Worm (Caenorhabditis elegans): ENCODE measurements around the gene Y45F10C.6.

Y45F10C.6 gene

ce11 chrIV:13664090-13664489 lies 12.0 kb downstream of the Y45F10C.6 start, which contains the start of gene Y45F10C.4:
TSS of gene Y45F10C.4 (minus strand) at chrIV:13664190.
- TF ChIP-seq zfp-3 (GFP tag; conservative IDR thresholded peaks at IDR 0.05) (no peak), nhr-6 (tag; optimal IDR thresholded peaks at IDR 0.05) (no peak), daf-12 (tag; optimal IDR thresholded peaks at IDR 0.05) (no peak), vab-7 (GFP tag; IDR thresholded peaks at IDR 0.05) (no peak), lin-39 (tag; optimal IDR thresholded peaks at IDR 0.05) (no peak), duxl-1 (tag; optimal IDR thresholded peaks at IDR 0.05; ENCODE audit: poor library complexity) (no peak), lin-13 (GFP tag; optimal IDR thresholded peaks at IDR 0.05) (no peak), lin-38 (GFP tag; IDR thresholded peaks at IDR 0.05) (no peak), Y105C5A.15 (GFP tag; IDR thresholded peaks at IDR 0.05) (no peak), lin-15B (tag; optimal IDR thresholded peaks at IDR 0.05) (no peak)

DNA sequence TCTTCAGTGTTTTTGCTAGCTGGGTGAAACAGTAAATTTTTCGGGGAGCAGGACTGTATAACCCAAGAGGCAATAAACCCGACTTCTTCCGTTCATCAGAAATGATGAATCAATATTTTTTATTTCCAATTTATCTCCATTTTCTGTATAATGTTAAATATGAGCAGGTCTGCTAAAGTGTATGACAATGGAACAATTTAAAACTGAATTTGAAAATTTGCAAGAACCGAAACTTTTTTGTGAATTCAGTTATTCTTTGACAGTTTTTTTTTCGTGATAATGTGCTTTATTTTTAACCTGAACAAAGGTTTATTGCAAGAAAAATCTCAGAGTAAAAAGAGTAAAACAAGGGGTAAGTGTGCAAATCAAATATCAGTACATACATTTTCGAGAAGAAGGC lies 12.9 kb downstream of the Y45F10C.6 start:
- TF ChIP-seq egl-43 (GFP tag; IDR thresholded peaks at IDR 0.05) (no peak), R02D3.7 (tag; optimal IDR thresholded peaks at IDR 0.05) (no peak), snpc-1.2 (GFP tag; IDR thresholded peaks at IDR 0.05) (0 out of 2 replicates have a peak, but pooled peaks have one; percentile 47)

DNA sequence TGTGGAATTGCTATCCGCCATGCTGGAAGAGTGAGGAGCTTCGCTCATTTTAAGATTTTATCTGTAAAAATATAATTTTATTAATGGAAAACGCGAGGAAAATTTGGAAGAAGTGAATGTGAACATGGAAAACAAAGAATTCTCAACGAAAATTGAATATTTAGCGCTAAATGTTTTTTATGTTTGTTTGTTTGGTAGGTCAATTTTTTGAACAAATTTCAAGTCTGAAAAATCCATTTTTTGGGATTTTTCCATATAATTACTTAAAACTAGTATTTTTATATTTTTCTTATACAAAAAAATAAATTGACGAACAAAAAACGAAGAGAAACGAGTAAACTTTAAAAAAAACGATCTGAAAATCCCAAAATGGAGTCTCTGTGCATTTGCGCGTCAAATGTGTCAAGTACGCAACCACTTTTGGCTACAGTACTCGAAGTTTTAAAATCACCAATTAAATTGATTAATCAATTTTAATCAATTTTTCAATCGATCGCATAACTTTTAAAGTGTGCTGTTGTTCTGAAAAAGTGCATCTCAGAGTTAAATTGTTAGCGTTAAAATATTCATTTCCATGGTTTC lies 14.8 kb downstream of the Y45F10C.6 start, which contains the start of gene fbxa-215:
Gene fbxa-215, minus strand, starts transcription at position 61 of the 582 bp plus-strand sequence.
- TF ChIP-seq mxl-3 (GFP tag; optimal IDR thresholded peaks at IDR 0.05) (no peak), snpc-1.2 (GFP tag; IDR thresholded peaks at IDR 0.05) (peak; percentile 70; the same call in 1 of the 2 replicates)

- 0 out of 2 replicates have a peak, but pooled peaks have one; percentile 45 for TF ChIP-seq arid-1 (GFP tag; conservative IDR thresholded peaks at IDR 0.05)
- TF ChIP-seq snpc-1.2 (GFP tag; IDR thresholded peaks at IDR 0.05), result peak; percentile 77
Measured at ce11 chrIV:13667975-13668374, 15.9 kb downstream of the Y45F10C.6 start.

DNA sequence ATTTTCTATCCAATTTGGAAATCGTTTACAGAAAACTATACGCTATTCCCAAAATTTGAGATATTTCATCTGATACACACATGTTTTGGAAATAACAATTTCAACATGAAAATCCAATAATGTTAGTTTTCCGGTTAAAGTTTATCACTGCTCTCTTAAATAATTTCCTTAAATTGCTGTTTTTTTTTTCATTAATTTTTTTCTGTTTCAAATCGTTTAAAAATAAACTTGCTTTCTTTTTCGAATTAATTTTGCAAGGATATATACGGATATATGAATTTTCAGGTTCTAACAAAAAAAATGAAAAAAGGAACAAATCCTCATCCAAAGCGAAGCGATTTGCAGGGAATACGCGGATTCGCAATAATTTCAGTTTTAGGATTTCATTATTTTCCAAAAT lies 21.4 kb downstream of the Y45F10C.6 start, which contains the start of gene oac-48:
Gene oac-48, plus strand, starts transcription at position 301 of the 400 bp plus-strand sequence.
- no peak for TF ChIP-seq snpc-1.2 (GFP tag; IDR thresholded peaks at IDR 0.05)
- peak in 1 of 2 experiments; percentile 38 for TF ChIP-seq unc-62 (GFP tag; optimal IDR thresholded peaks at IDR 0.05 in 1 of 2)
- TF ChIP-seq unc-62 (tag; optimal IDR thresholded peaks at IDR 0.05), result no peak

ce11 chrIV:13678649-13679048 lies 26.5 kb downstream of the Y45F10C.6 start, which contains the start of gene srlf-26:
TSS of gene srlf-26 (plus strand) at chrIV:13678949.
- TF ChIP-seq lin-15B (tag; optimal IDR thresholded peaks at IDR 0.05), result no peak
- peak in 1 of 2 experiments; percentile 23 for TF ChIP-seq unc-62 (GFP tag; optimal IDR thresholded peaks at IDR 0.05 in 1 of 2)
- TF ChIP-seq unc-62 (tag; optimal IDR thresholded peaks at IDR 0.05), result no peak

- no peak for TF ChIP-seq gei-8 (GFP tag; optimal IDR thresholded peaks at IDR 0.05)
- TF ChIP-seq nhr-11 (tag; optimal IDR thresholded peaks at IDR 0.05), result no peak
- TF ChIP-seq F37D6.2 (tag; optimal IDR thresholded peaks at IDR 0.05), result no peak
- TF ChIP-seq rbr-2 (tag; optimal IDR thresholded peaks at IDR 0.05), result no peak
Measured at ce11 chrIV:13679495-13679894, 27.4 kb downstream of the Y45F10C.6 start.

ce11 chrIV:13682733-13683132 lies 30.6 kb downstream of the Y45F10C.6 start:
- TF ChIP-seq mdl-1 (tag; optimal IDR thresholded peaks at IDR 0.05) (peak in 1 of 2 experiments; percentile 45), unc-62 (GFP tag; optimal IDR thresholded peaks at IDR 0.05 in 1 of 2) (peak in 1 of 2 experiments; percentile 97), unc-62 (tag; optimal IDR thresholded peaks at IDR 0.05) (no peak), nhr-28 (tag; optimal IDR thresholded peaks at IDR 0.05) (peak; percentile 81), tra-1 (GFP tag; IDR thresholded peaks at IDR 0.05) (peak; percentile 86; the same call in 1 of the 2 replicates), cey-2 (tag; optimal IDR thresholded peaks at IDR 0.05; ENCODE audit: borderline replicate concordance, insufficient read depth) (peak; percentile 95), nhr-102 (tag; optimal IDR thresholded peaks at IDR 0.05) (no peak), fos-1 (tag; optimal IDR thresholded peaks at IDR 0.05) (no peak), ceh-20 (GFP tag; IDR thresholded peaks at IDR 0.05) (peak; percentile 94), nhr-111 (GFP tag; optimal IDR thresholded peaks at IDR 0.05) (no peak), Y5F2A.4 (GFP tag; optimal IDR thresholded peaks at IDR 0.05) (no peak), snpc-1.2 (GFP tag; IDR thresholded peaks at IDR 0.05) (no peak), hlh-30 (tag; optimal IDR thresholded peaks at IDR 0.05; ENCODE audit: insufficient read depth) (peak; percentile 62)

All from whole organism, L4 larva.